Fruit fly (Drosophila melanogaster) whole organism, prepupa: ENCODE measurements around the gene Shal.

Experiments used
- CG10631 ChIP-seq: fragments of 200-800 bp; sonication (Bioruptor generic); optimal IDR thresholded peaks from 2 replicates; lab custom pipeline; 2016; ENCODE audit warnings: missing biosample characterization, missing genetic modification characterization
- CG11902 ChIP-seq: fragments of 200-800 bp; sonication (Bioruptor generic); optimal IDR thresholded peaks from 3 replicates; lab custom pipeline; 2016; ENCODE audit warnings: missing biosample characterization, missing genetic modification characterization
- CG15336 ChIP-seq: fragments of 200-800 bp; sonication (Bioruptor generic); IDR thresholded peaks from 2 replicates; pipeline ENCODE4 v1.3.6; 2022; ENCODE audit warnings: missing biosample characterization, missing genetic modification characterization
- CG16779 ChIP-seq: fragments of 200-800 bp; sonication (Bioruptor generic); optimal IDR thresholded peaks from 3 replicates; lab custom pipeline; 2017; ENCODE audit warnings: missing biosample characterization, mild to moderate bottlenecking, missing genetic modification characterization
- CG31627 ChIP-seq: fragments of 200-800 bp; sonication (Bioruptor generic); optimal IDR thresholded peaks from 3 replicates; lab custom pipeline; 2016; ENCODE audit warnings: missing biosample characterization, missing genetic modification characterization
- CG32006 ChIP-seq: fragments of 200-800 bp; sonication (Bioruptor generic); optimal IDR thresholded peaks from 3 replicates; lab custom pipeline; 2017; ENCODE audit warnings: missing biosample characterization, mild to moderate bottlenecking, missing genetic modification characterization
- CG6276 ChIP-seq: fragments of 200-800 bp; sonication (Bioruptor generic); optimal IDR thresholded peaks from 2 replicates; lab custom pipeline; 2017; ENCODE audit warnings: missing biosample characterization, mild to moderate bottlenecking, missing genetic modification characterization
- CG8319 ChIP-seq: fragments of 200-800 bp; sonication (Bioruptor generic); optimal IDR thresholded peaks from 3 replicates; lab custom pipeline; 2016; ENCODE audit warnings: missing biosample characterization, missing genetic modification characterization
- CG8632 ChIP-seq: fragments of 200-800 bp; sonication (Bioruptor generic); optimal IDR thresholded peaks from 3 replicates; lab custom pipeline; 2016; ENCODE audit warnings: missing biosample characterization, missing genetic modification characterization
- Hr4 ChIP-seq: fragments of 200-800 bp; sonication (Bioruptor generic); optimal IDR thresholded peaks from 3 replicates; lab custom pipeline; 2016; ENCODE audit warnings: missing biosample characterization, missing genetic modification characterization
- OdsH ChIP-seq: fragments of 200-800 bp; sonication (Bioruptor generic); optimal IDR thresholded peaks from 3 replicates; lab custom pipeline; 2016; ENCODE audit warnings: missing biosample characterization, missing genetic modification characterization
- Smox ChIP-seq: fragments of 200-800 bp; sonication (Bioruptor generic); optimal IDR thresholded peaks from 3 replicates; lab custom pipeline; 2016; ENCODE audit warnings: missing biosample characterization, missing genetic modification characterization
- dac ChIP-seq: fragments of 200-800 bp; sonication (Bioruptor generic); optimal IDR thresholded peaks from 2 replicates; lab custom pipeline; 2017; ENCODE audit warnings: missing biosample characterization, mild to moderate bottlenecking, missing genetic modification characterization
- fd85E ChIP-seq: fragments of 200-800 bp; sonication (Bioruptor generic); optimal IDR thresholded peaks from 3 replicates; lab custom pipeline; 2016; ENCODE audit warnings: missing biosample characterization, missing genetic modification characterization

DNA sequence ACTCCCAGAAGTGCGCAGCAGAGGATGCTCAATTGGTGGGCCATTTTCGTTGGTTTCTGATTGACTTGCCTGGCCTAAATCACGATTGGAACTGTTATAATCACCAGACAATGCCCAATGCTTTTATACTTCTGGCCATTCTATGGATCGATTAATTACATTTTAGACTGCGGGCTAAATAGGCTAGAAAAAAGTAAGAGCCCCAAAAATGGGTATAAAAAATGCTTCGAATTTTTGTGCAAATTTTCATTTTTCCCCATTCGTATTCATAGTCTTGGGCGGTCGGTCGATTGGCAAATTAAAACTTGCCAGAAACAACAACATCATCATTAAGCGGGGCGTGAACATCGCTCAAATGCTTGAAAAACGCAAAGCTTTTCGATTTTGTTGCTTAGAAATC lies 66.1 kb downstream of the Shal start, which contains the start of gene Cpr76Ba:
- TF ChIP-seq CG31627 (GFP tag; lab: Kevin White, UChicago): no peak
- TF ChIP-seq OdsH (GFP tag; lab: Kevin White, UChicago): no peak
- TF ChIP-seq CG8319 (GFP tag; lab: Kevin White, UChicago): no peak
- no peak for TF ChIP-seq CG16779 (tag; lab: Kevin White, UChicago)
- no peak for TF ChIP-seq CG10631 (GFP tag; lab: Kevin White, UChicago)
- TF ChIP-seq CG32006 (GFP tag; lab: Kevin White, UChicago): no peak
- no peak for TF ChIP-seq CG8632
- no peak for TF ChIP-seq CG6276 (GFP tag; lab: Kevin White, UChicago)
- TF ChIP-seq CG15336 (GFP tag; lab: Robert Waterston, UW): no peak
- TF ChIP-seq Hr4 (GFP tag; lab: Kevin White, UChicago): no peak
- TF ChIP-seq dac (GFP tag; lab: Kevin White, UChicago): no peak
- TF ChIP-seq fd85E (GFP tag; lab: Kevin White, UChicago): no peak
- no peak for TF ChIP-seq Smox
- no peak for TF ChIP-seq CG11902 (GFP tag; lab: Kevin White, UChicago)
